Fruit fly (Drosophila melanogaster) S2 (cell line): ENCODE data around the gene Rpp20.
A peak's percentile ranks its signal among the peaks of the same experiment; 100 is the strongest.

ENCODE experiments used
- CG8478 ChIP-seq: fragments of >200 bp; optimal IDR thresholded peaks from 2 replicates; lab custom pipeline; 2018
- CTCF ChIP-seq, 2 experiments: fragments of >200 bp; optimal IDR thresholded peaks; 2 replicates each; lab custom pipeline; 2018

Rpp20 gene

dm6 chrX:19744003-19744488 lies at the start of gene Rpp20, which contains the start of the genes CG18809, COX6B and CG33932:
Gene Rpp20 (plus strand): TSS chrX:19744431.
Gene CG18809 (minus strand): TSS chrX:19744335.
Gene COX6B (minus strand): TSS chrX:19744335.
Gene CG33932 (plus strand): TSS chrX:19744431.
- TF ChIP-seq CG8478 (lab: Kevin White, UChicago), result no peak
- peak; percentile 33 to 57 for TF ChIP-seq CTCF (optimal IDR thresholded peaks at IDR 0.05; lab: Kevin White, UChicago)

DNA sequence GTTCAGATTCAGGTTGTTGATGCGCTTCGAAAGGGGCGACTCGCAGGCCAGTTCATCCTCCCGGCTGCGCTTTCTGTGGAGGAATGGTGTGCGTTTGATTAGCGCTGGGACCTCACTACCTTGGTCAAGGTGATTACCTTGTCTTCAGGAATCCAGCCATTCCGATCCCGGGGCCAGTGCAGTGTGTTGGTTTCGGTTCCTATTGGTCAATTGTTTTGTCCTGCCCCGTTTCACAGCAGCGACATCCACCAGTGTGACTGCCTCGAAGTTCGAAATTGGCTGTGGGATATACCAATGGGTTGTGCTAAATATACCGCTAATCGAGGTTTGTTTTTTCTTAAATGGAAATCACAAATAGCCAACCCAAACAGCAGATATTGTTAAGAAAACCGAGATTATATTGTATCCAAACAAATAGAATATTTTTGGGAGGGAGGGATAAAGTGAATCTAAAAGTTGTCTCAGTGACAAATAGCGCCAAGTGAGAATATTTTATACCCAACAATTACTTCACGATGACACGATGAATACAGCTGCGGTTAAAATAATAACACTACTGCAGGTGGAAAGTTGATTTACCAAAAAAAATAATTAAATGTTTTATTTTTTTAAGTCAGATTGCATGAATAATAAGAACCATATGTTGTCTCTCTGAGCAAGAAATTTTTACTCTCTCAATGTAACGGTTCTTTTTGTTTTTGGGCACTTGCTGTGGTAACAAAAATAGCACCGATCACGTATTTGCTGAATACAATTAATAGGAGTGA lies 49.3 kb upstream of the Rpp20 start, which contains the start of gene CG14229:
CG14229 (minus strand) TSS at position 459 of the 767 bp plus-strand sequence.
- TF ChIP-seq CG8478 (lab: Kevin White, UChicago), result no peak
- TF ChIP-seq CTCF (optimal IDR thresholded peaks at IDR 0.05; lab: Kevin White, UChicago), result no peak

DNA sequence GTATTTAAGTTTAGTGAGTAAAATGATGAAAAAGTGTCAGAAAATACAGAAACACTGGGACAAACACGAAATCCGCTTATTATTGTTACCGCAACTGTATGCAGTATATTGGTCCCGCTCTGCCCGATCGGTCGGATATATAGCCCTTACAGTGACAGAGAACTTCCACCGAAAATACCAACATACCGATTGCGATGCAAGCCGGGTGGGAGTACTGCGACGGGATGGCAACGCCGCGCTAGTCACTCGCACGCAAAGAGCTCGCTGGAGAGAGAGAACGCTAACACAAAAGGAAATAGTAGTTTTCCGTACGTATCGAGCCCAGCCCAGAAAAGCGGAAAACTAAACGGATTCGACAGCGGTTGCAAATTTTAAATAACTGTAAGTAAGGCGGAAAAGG lies 47.4 kb upstream of the Rpp20 start, which contains the start of gene Cdc42:
Cdc42 (plus strand) TSS at position 247 of the 400 bp plus-strand sequence.
- TF ChIP-seq CTCF (optimal IDR thresholded peaks at IDR 0.05; lab: Kevin White, UChicago) (peak in 1 of 2 experiments; percentile 12), CG8478 (lab: Kevin White, UChicago) (no peak)

dm6 chrX:19697255-19697877 lies 46.9 kb upstream of the Rpp20 start:
- no peak for TF ChIP-seq CG8478 (lab: Kevin White, UChicago)

dm6 chrX:19701611-19702010 lies 42.6 kb upstream of the Rpp20 start, which contains the start of gene Tcs4:
Gene Tcs4 (minus strand): TSS chrX:19701755.
- no peak for TF ChIP-seq CTCF (optimal IDR thresholded peaks at IDR 0.05; lab: Kevin White, UChicago)
- no peak for TF ChIP-seq CG8478 (lab: Kevin White, UChicago)

dm6 chrX:19704083-19704482 lies 40.1 kb upstream of the Rpp20 start, which contains the start of the genes CG14230 and CG14232:
Gene CG14230 (plus strand): TSS chrX:19704176.
Gene CG14232 (minus strand): TSS chrX:19704259.
- no peak for TF ChIP-seq CG8478 (lab: Kevin White, UChicago)
- TF ChIP-seq CTCF (optimal IDR thresholded peaks at IDR 0.05; lab: Kevin White, UChicago), result no peak

dm6 chrX:19711936-19712335 lies 32.3 kb upstream of the Rpp20 start:
- TF ChIP-seq CG8478 (lab: Kevin White, UChicago) (no peak), CTCF (optimal IDR thresholded peaks at IDR 0.05; lab: Kevin White, UChicago) (no peak)

dm6 chrX:19712898-19713627 lies 31.2 kb upstream of the Rpp20 start, which contains the start of gene meso18E:
Gene meso18E (minus strand): TSS chrX:19713045.
- no peak for TF ChIP-seq CTCF (optimal IDR thresholded peaks at IDR 0.05; lab: Kevin White, UChicago)

DNA sequence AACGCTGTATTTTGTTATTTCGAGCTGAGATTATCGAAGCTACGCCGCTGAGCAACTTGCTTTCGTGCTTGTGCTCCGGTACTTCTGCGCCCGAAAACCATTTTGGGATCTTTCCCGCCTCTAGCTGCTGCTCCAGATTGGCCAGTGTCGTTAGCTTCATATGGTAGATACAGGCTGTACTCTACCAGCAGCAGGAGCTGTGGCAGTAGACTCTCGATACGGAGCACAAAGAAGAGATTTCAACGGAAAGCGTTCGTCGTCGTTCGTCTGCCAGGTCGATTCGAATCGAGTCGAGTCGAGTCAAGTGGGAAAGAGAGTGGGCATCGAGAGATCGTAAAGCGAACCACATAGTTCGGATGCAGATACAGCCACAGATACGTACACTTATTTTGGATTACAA lies 29.4 kb upstream of the Rpp20 start:
- TF ChIP-seq CG8478 (lab: Kevin White, UChicago), result no peak
- no peak for TF ChIP-seq CTCF (optimal IDR thresholded peaks at IDR 0.05; lab: Kevin White, UChicago)

- no peak for TF ChIP-seq CG8478 (lab: Kevin White, UChicago)
- TF ChIP-seq CTCF (optimal IDR thresholded peaks at IDR 0.05; lab: Kevin White, UChicago), result no peak
Observed at dm6 chrX:19716325-19716917, 27.8 kb upstream of the Rpp20 start.

DNA sequence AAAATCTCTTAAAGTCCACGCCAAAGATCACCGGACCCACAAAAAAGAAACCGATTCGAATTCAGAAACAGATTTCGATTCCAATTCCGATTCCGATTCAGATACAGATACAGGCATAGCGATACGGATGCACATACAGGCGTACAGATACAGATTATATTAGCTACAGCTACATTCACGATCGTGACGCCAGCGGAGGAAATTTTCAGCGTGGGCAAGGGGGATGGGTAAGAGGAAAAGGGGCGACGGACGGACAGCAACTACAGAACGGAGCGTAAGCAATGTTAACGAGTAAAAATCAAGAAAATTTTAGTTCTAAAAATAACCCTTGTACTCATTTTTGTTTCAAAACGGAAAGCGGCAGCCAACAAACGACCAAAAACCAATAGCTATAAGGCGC lies 27.2 kb upstream of the Rpp20 start:
- TF ChIP-seq CTCF (optimal IDR thresholded peaks at IDR 0.05; lab: Kevin White, UChicago) (no peak), CG8478 (lab: Kevin White, UChicago) (no peak)

dm6 chrX:19717988-19718973 lies 25.9 kb upstream of the Rpp20 start, which contains the start of gene CG12531:
Gene CG12531 (plus strand): TSS chrX:19718923.
- TF ChIP-seq CTCF (optimal IDR thresholded peaks at IDR 0.05; lab: Kevin White, UChicago), result peak; percentile 62 to 76
- no peak for TF ChIP-seq CG8478 (lab: Kevin White, UChicago)

DNA sequence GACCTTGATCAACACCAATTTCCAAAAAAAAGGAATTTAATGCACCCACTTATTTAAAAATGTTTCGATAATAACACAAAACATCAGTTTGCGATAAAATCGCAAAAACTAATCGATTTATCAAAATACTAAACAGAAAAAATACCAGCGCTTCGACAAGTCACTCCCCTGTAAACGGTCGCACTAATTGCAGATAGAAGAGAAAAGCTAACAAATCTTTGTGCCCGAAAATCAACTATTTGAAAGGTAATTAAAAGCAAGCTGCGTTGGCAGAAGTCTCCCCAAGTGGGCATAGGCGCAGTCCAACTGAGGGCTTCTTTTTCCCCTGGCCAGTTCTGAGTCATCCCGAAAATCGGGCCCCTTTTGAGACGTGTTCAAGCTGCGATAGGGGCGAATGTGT lies 13.4 kb upstream of the Rpp20 start, which contains the start of gene AP-1-2beta:
AP-1-2beta (plus strand) TSS at position 161 of the 400 bp plus-strand sequence.
- TF ChIP-seq CG8478 (lab: Kevin White, UChicago) (no peak), CTCF (optimal IDR thresholded peaks at IDR 0.05; lab: Kevin White, UChicago) (no peak)
